Worm (Caenorhabditis elegans): ENCODE measurements around the gene C34C12.7.

C34C12.7 gene

DNA sequence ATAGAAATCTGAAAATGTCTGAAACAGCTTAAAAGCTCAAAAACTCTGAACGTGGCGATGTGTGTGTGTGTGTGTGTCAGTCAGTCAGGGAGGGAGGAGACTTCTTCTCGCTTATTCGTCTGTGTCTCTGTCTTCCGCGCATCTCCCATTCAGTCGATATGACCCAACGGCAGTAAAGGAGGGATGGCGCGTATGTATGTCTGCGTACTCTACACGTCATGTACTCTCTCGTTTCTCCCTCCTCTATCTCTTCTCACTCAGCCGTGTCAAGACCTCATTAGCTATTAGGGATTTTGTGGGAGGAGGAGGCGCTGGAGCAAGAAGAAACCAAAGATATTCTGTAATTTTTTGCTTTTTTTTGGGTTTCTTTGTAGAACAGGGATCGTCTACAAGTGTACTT lies 43.9 kb upstream of the C34C12.7 start (continued):
- TF ChIP-seq ZK546.5 (tag; optimal IDR thresholded peaks at IDR 0.05) (no peak), ceh-44 (GFP tag; IDR thresholded peaks at IDR 0.05) (no peak), aha-1 (tag) (peak; percentile 65), nhr-102 (tag; optimal IDR thresholded peaks at IDR 0.05) (no peak), ama-1 (optimal IDR thresholded peaks at IDR 0.05) (no peak), ceh-28 (tag; optimal IDR thresholded peaks at IDR 0.05) (peak; percentile 36), lir-3 (tag; optimal IDR thresholded peaks at IDR 0.05) (no peak), Y75B8A.6 (GFP tag; IDR thresholded peaks at IDR 0.05) (no peak), tra-1 (GFP tag; IDR thresholded peaks at IDR 0.05) (no peak), jun-1 (tag; optimal IDR thresholded peaks at IDR 0.05) (no peak), ceh-20 (GFP tag; IDR thresholded peaks at IDR 0.05) (no peak), php-3 (GFP tag; IDR thresholded peaks at IDR 0.05) (no peak), nhr-6 (tag; optimal IDR thresholded peaks at IDR 0.05) (no peak), ces-1 (GFP tag; optimal IDR thresholded peaks at IDR 0.05) (no peak), cey-2 (tag; optimal IDR thresholded peaks at IDR 0.05; ENCODE audit: borderline replicate concordance, insufficient read depth) (no peak), F26F4.8 (GFP tag; conservative IDR thresholded peaks at IDR 0.05) (no peak), ceh-32 (tag; optimal IDR thresholded peaks at IDR 0.05; ENCODE audit: poor library complexity) (no peak), ceh-62 (tag; optimal IDR thresholded peaks at IDR 0.05) (no peak), ctbp-1 (GFP tag; IDR thresholded peaks at IDR 0.05) (0 out of 2 replicates have a peak, but pooled peaks have one; percentile 44), unc-39 (tag; optimal IDR thresholded peaks at IDR 0.05) (no peak), ceh-82 (tag; optimal IDR thresholded peaks at IDR 0.05) (no peak), zip-2 (tag; optimal IDR thresholded peaks at IDR 0.05) (no peak), egl-43 (GFP tag; IDR thresholded peaks at IDR 0.05) (no peak), nhr-77 (tag; optimal IDR thresholded peaks at IDR 0.05) (no peak), unc-130 (GFP tag; optimal IDR thresholded peaks at IDR 0.05) (no peak), ZK337.2 (GFP tag; IDR thresholded peaks at IDR 0.05) (no peak), nhr-11 (tag; optimal IDR thresholded peaks at IDR 0.05) (no peak), attf-4 (tag; optimal IDR thresholded peaks at IDR 0.05) (no peak), nhr-48 (tag; optimal IDR thresholded peaks at IDR 0.05) (no peak), mep-1 (tag; optimal IDR thresholded peaks at IDR 0.05) (peak; percentile 71), nhr-237 (tag; optimal IDR thresholded peaks at IDR 0.05) (no peak), T26A8.4 (GFP tag; IDR thresholded peaks at IDR 0.05) (no peak), daf-19 (GFP tag; conservative IDR thresholded peaks at IDR 0.05) (no peak), Y48G9A.11 (GFP tag; IDR thresholded peaks at IDR 0.05) (no peak), rbr-2 (tag; optimal IDR thresholded peaks at IDR 0.05) (peak; percentile 71), T20F7.1 (GFP tag; optimal IDR thresholded peaks at IDR 0.05) (no peak), Y5F2A.4 (GFP tag; optimal IDR thresholded peaks at IDR 0.05) (no peak), ztf-11 (tag; optimal IDR thresholded peaks at IDR 0.05) (no peak), snpc-1.2 (GFP tag; IDR thresholded peaks at IDR 0.05) (no peak), nhr-25 (tag; optimal IDR thresholded peaks at IDR 0.05; ENCODE audit: borderline replicate concordance, insufficient read depth) (no peak), spr-1 (tag; optimal IDR thresholded peaks at IDR 0.05) (no peak), arid-1 (GFP tag; conservative IDR thresholded peaks at IDR 0.05) (no peak), set-16 (GFP tag; IDR thresholded peaks at IDR 0.05) (no peak), lim-7 (GFP tag; IDR thresholded peaks at IDR 0.05) (no peak), hif-1 (tag; optimal IDR thresholded peaks at IDR 0.05) (no peak), F49E8.2 (tag; optimal IDR thresholded peaks at IDR 0.05; ENCODE audit: borderline replicate concordance) (no peak), zfp-2 (tag; optimal IDR thresholded peaks at IDR 0.05) (no peak), hlh-11 (tag; optimal IDR thresholded peaks at IDR 0.05) (peak; percentile 51), zag-1 (tag; optimal IDR thresholded peaks at IDR 0.05) (no peak), pqm-1 (tag; optimal IDR thresholded peaks at IDR 0.05) (no peak), lin-29 (GFP tag; IDR thresholded peaks at IDR 0.05) (no peak), daf-16 (GFP tag; optimal IDR thresholded peaks at IDR 0.05) (no peak), daf-16 (tag; optimal IDR thresholded peaks at IDR 0.05) (peak; percentile 17)
